Worm (Caenorhabditis elegans) whole organism, young adult: ENCODE results near the gene D2085.7.
A peak's percentile ranks its signal among the peaks of the same experiment; 100 is the strongest.

Experiments
- B0035.1 ChIP-seq: sonication (generic microtip); optimal IDR thresholded peaks from 2 replicates; lab custom pipeline; 2016; ENCODE audit warnings: missing genetic modification characterization, mild to moderate bottlenecking, missing compliant biosample characterization, missing genotype, missing genetic modification reagents
- B0261.1 ChIP-seq: sonication (generic microtip); optimal IDR thresholded peaks from 2 replicates; lab custom pipeline; 2016; ENCODE audit warnings: mild to moderate bottlenecking, missing genetic modification characterization, moderate library complexity, missing compliant biosample characterization
- B0336.3 ChIP-seq: fragments of 200-800 bp; sonication (Bioruptor generic); IDR thresholded peaks from 2 replicates; pipeline ENCODE4 v1.3.6; 2022; ENCODE audit warnings: missing genetic modification characterization, missing compliant biosample characterization
- F10E7.11 ChIP-seq: sonication (generic microtip); optimal IDR thresholded peaks from 2 replicates; lab custom pipeline; 2017; ENCODE audit warnings: mild to moderate bottlenecking, missing genetic modification characterization, moderate library complexity, missing compliant biosample characterization
- F23B12.7 ChIP-seq: sonication (generic microtip); optimal IDR thresholded peaks from 2 replicates; lab custom pipeline; 2017; ENCODE audit warnings: missing genetic modification characterization, mild to moderate bottlenecking, missing compliant biosample characterization, antibody characterized with exemption, moderate library complexity; ENCODE audit not compliant: insufficient read depth
- F33H1.4 ChIP-seq: fragments of 200-800 bp; sonication (Bioruptor generic); IDR thresholded peaks from 2 replicates; pipeline ENCODE4 v1.3.6; 2022; ENCODE audit warnings: missing genetic modification reagents, missing genetic modification characterization, missing compliant biosample characterization
- F49E8.2 ChIP-seq: sonication (generic microtip); optimal IDR thresholded peaks from 3 replicates; lab custom pipeline; 2017; ENCODE audit warnings: missing genetic modification characterization, mild to moderate bottlenecking, missing compliant biosample characterization, antibody characterized with exemption, moderate library complexity; ENCODE audit not compliant: insufficient read depth
- F57A8.1 ChIP-seq: fragments of 200-800 bp; sonication (Bioruptor generic); optimal IDR thresholded peaks from 2 replicates; lab custom pipeline; 2018; ENCODE audit warnings: mild to moderate bottlenecking, missing genetic modification characterization, moderate library complexity, missing compliant biosample characterization
- F57C9.4 ChIP-seq: sonication (generic microtip); optimal IDR thresholded peaks from 2 replicates; lab custom pipeline; 2017; ENCODE audit warnings: mild to moderate bottlenecking, missing genetic modification characterization, missing compliant biosample characterization
- Y79H2A.3 ChIP-seq: fragments of 200-800 bp; sonication (Bioruptor generic); conservative IDR thresholded peaks from 2 replicates; pipeline ENCODE4 v1.3.6; 2022; ENCODE audit warnings: missing genetic modification reagents, missing genetic modification characterization, missing compliant biosample characterization
- ama-1 ChIP-seq, 3 experiments: fragments of 150-350 bp in 1 of 3; sonication (generic microtip) in 2 of 3; optimal IDR thresholded peaks; 2 replicates each; lab custom pipeline; 2014 to 2018; ENCODE audit warnings: missing biosample characterization in 2 of 3, missing genetic modification characterization in 2 of 3, missing genetic modification reagents in 2 of 3
- atf-7 ChIP-seq: sonication (generic microtip); optimal IDR thresholded peaks from 2 replicates; lab custom pipeline; 2017; ENCODE audit warnings: mild to moderate bottlenecking, missing genetic modification characterization, missing compliant biosample characterization
- athp-1 ChIP-seq: sonication (generic microtip); optimal IDR thresholded peaks from 2 replicates; lab custom pipeline; 2017; ENCODE audit warnings: mild to moderate bottlenecking, missing genetic modification characterization, missing compliant biosample characterization
- attf-6 ChIP-seq: fragments of 200-800 bp; sonication (Bioruptor generic); IDR thresholded peaks from 2 replicates; pipeline ENCODE4 v1.3.6; 2022; ENCODE audit warnings: missing genetic modification reagents, missing genetic modification characterization, missing compliant biosample characterization
- ccch-3 ChIP-seq: fragments of 200-800 bp; sonication (Bioruptor generic); optimal IDR thresholded peaks from 2 replicates; lab custom pipeline; 2018; ENCODE audit warnings: mild to moderate bottlenecking, missing genetic modification characterization, missing compliant biosample characterization
- ceh-58 ChIP-seq: fragments of 200-800 bp; sonication (Bioruptor generic); IDR thresholded peaks from 2 replicates; pipeline ENCODE4 v1.3.6; 2022; ENCODE audit warnings: missing genetic modification characterization, missing compliant biosample characterization
- egl-18 ChIP-seq: fragments of 200-800 bp; sonication (Bioruptor generic); IDR thresholded peaks from 2 replicates; pipeline ENCODE4 v1.3.6; 2022; ENCODE audit warnings: missing genetic modification reagents, missing genetic modification characterization, missing compliant biosample characterization
- egrh-3 ChIP-seq: fragments of 200-800 bp; sonication (Bioruptor generic); IDR thresholded peaks from 2 replicates; pipeline ENCODE4 v1.3.6; 2022; ENCODE audit warnings: missing genetic modification reagents, missing genetic modification characterization, missing compliant biosample characterization
- ekl-4 ChIP-seq: fragments of 200-800 bp; sonication (Bioruptor generic); IDR thresholded peaks from 2 replicates; pipeline ENCODE4 v1.3.6; 2022; ENCODE audit warnings: missing genetic modification reagents, missing genetic modification characterization, missing compliant biosample characterization
- hlh-12 ChIP-seq: sonication (generic microtip); optimal IDR thresholded peaks from 2 replicates; lab custom pipeline; 2016; ENCODE audit warnings: missing genetic modification characterization, missing compliant biosample characterization
- hmg-1.2 ChIP-seq: fragments of 200-800 bp; sonication (Bioruptor generic); IDR thresholded peaks from 2 replicates; pipeline ENCODE4 v1.3.6; 2022; ENCODE audit warnings: missing genetic modification reagents, missing genetic modification characterization, missing compliant biosample characterization
- lag-1 ChIP-seq: fragments of 200-800 bp; sonication (Bioruptor generic); IDR thresholded peaks from 2 replicates; pipeline ENCODE4 v1.3.6; 2022; ENCODE audit warnings: missing genetic modification reagents, missing genetic modification characterization, missing compliant biosample characterization
- lin-54 ChIP-seq: fragments of 200-800 bp; sonication (Bioruptor generic); optimal IDR thresholded peaks from 2 replicates; lab custom pipeline; 2018; ENCODE audit warnings: mild to moderate bottlenecking, missing genetic modification characterization, missing compliant biosample characterization
- nhr-80 ChIP-seq: sonication (generic microtip); optimal IDR thresholded peaks from 2 replicates; lab custom pipeline; 2016; ENCODE audit warnings: missing genetic modification characterization, missing compliant biosample characterization
- rec-8 ChIP-seq, 2 experiments: sonication (generic microtip); optimal IDR thresholded peaks; 2 replicates each; lab custom pipeline; 2016; ENCODE audit warnings: mild to moderate bottlenecking in 2 of 2, missing genetic modification characterization in 2 of 2, missing genetic modification reagents in 2 of 2, missing genotype in 2 of 2, missing biosample characterization in 1 of 2, missing compliant biosample characterization in 1 of 2, moderate library complexity in 1 of 2
- repo-1 ChIP-seq: sonication (generic microtip); optimal IDR thresholded peaks from 2 replicates; lab custom pipeline; 2017; ENCODE audit warnings: mild to moderate bottlenecking, missing genetic modification characterization, missing compliant biosample characterization
- snpc-4 ChIP-seq, 5 experiments: fragments of 150-350 bp in 1 of 5; sonication (generic microtip) in 4 of 5; optimal IDR thresholded peaks; 2 replicates each; lab custom pipeline; 2014 to 2018; ENCODE audit warnings: missing genetic modification characterization in 5 of 5, missing biosample characterization in 3 of 5, antibody characterized with exemption in 2 of 5, mild to moderate bottlenecking in 2 of 5, missing compliant biosample characterization in 2 of 5, missing genotype in 2 of 5, moderate library complexity in 2 of 5, missing genetic modification reagents in 1 of 5
- tbx-9 ChIP-seq: sonication (generic microtip); optimal IDR thresholded peaks from 2 replicates; lab custom pipeline; 2016; ENCODE audit warnings: borderline replicate concordance, missing genetic modification characterization, inconsistent platforms, missing compliant biosample characterization
- tlf-1 ChIP-seq: fragments of 200-800 bp; sonication (Bioruptor generic); optimal IDR thresholded peaks from 2 replicates; lab custom pipeline; 2018; ENCODE audit warnings: mild to moderate bottlenecking, missing genetic modification characterization, missing compliant biosample characterization
- unc-130 ChIP-seq: sonication (generic microtip); optimal IDR thresholded peaks from 2 replicates; lab custom pipeline; 2016; ENCODE audit warnings: missing genetic modification reagents, missing genetic modification characterization, missing compliant biosample characterization
- ztf-25 ChIP-seq: fragments of 200-800 bp; sonication (Bioruptor generic); IDR thresholded peaks from 2 replicates; pipeline ENCODE4 v1.3.6; 2022; ENCODE audit warnings: missing genetic modification reagents, missing genetic modification characterization, missing compliant biosample characterization
- ztf-6 ChIP-seq: fragments of 200-800 bp; sonication (Bioruptor generic); IDR thresholded peaks from 2 replicates; pipeline ENCODE4 v1.3.6; 2022; ENCODE audit warnings: missing genetic modification reagents, missing genetic modification characterization, missing compliant biosample characterization

D2085.7 gene

DNA sequence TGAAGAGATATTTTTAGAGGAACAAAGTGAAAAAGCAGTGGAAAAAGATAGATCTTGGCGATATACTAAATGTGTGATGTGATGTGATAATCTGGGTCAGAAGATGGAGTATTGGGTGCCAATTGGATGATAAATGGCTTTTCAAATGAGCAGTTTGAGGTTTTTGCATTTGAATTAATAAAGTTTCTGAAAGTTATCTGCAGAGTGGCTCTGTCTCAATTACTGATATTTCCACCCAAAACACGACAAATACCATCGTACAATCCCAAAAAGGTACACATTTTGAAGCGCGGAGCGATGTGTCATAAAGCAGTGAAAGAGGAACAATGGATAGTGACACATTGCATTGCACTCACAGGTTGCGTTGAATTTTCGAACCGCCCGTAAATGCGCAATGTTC is 1.6 kb upstream of the D2085.7 start:
- TF ChIP-seq lag-1 (GFP tag; lab: Robert Waterston, UW) = no peak
- no peak for TF ChIP-seq ama-1 (optimal IDR thresholded peaks at IDR 0.05; lab: Kevin White, UChicago)
- no peak for TF ChIP-seq ama-1 (GFP tag; optimal IDR thresholded peaks at IDR 0.05; lab: Kevin White, UChicago)
- no peak for TF ChIP-seq hmg-1.2
- no peak for TF ChIP-seq ztf-25 (GFP tag; lab: Robert Waterston, UW)
- TF ChIP-seq B0336.3 (GFP tag; lab: Robert Waterston, UW) = no peak
- TF ChIP-seq B0261.1 (tag; lab: Kevin White, UChicago) = no peak
- no peak for TF ChIP-seq ekl-4
- no peak for TF ChIP-seq tbx-9 (tag; lab: Kevin White, UChicago)
- no peak for TF ChIP-seq F23B12.7
- no peak for TF ChIP-seq egrh-3 (GFP tag; lab: Robert Waterston, UW)
- no peak for TF ChIP-seq B0035.1 (tag; lab: Kevin White, UChicago)
- no peak for TF ChIP-seq snpc-4 (GFP tag; optimal IDR thresholded peaks at IDR 0.05; lab: Kevin White, UChicago)
- TF ChIP-seq snpc-4 (tag; optimal IDR thresholded peaks at IDR 0.05; lab: Kevin White, UChicago) = no peak
- no peak for TF ChIP-seq hlh-12
- no peak for TF ChIP-seq ztf-6 (GFP tag; lab: Robert Waterston, UW)
- no peak for TF ChIP-seq F10E7.11 (tag; lab: Kevin White, UChicago)
- TF ChIP-seq F57A8.1 (GFP tag; lab: Kevin White, UChicago) = no peak

DNA sequence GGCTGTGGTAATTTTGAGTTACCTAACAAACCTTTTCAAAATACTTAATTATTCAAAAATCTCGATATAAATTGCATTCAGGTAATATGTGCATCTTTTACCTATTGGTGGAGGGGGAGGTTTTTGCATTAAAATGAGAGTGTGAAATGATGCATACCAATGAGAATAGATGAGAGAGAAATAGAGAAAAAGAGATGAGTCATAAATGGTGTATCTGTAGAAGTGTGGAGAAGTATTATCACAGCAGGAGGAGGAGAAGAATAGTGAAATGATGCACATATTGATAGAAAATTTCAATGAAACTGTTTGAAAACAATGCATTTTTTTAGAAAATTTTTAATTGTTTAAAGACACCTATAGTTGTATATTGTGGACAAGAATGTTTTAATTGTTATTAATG is 678 bp upstream of the D2085.7 start:
- TF ChIP-seq nhr-80 (tag; lab: Kevin White, UChicago) (peak; percentile 13), F57C9.4 (tag; lab: Kevin White, UChicago) (no peak), F49E8.2 (tag; lab: Kevin White, UChicago) (no peak)

DNA sequence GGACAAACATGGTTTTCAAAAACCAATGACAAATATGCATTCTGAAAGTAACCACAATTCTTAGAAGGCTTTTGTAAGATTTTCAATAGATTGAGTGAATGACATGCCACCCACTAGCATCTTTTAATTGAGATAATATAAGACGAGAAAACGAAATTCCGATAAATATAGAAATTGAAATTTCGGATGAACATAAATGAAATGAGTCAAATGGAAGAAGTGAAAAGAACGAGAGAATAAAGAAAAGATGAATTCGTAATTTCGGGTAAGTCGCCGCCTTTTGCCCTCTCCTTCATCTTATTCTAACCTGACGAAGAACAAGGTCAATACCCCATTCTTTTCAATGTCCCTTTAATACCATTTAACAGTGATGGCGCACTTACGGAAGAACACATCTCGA is 1.2 kb downstream of the D2085.7 start:
- no peak for TF ChIP-seq ccch-3 (GFP tag; lab: Kevin White, UChicago)
- no peak for TF ChIP-seq repo-1 (tag; lab: Kevin White, UChicago)
- no peak for TF ChIP-seq rec-8 (tag; optimal IDR thresholded peaks at IDR 0.05; lab: Kevin White, UChicago)
- TF ChIP-seq lin-54 (GFP tag; lab: Kevin White, UChicago) = no peak
- no peak for TF ChIP-seq snpc-4 (GFP tag; optimal IDR thresholded peaks at IDR 0.05; lab: Kevin White, UChicago)
- no peak for TF ChIP-seq snpc-4 (tag; optimal IDR thresholded peaks at IDR 0.05; lab: Kevin White, UChicago)
- no peak for TF ChIP-seq hlh-12
- TF ChIP-seq F33H1.4 (GFP tag; lab: Robert Waterston, UW) = no peak
- no peak for TF ChIP-seq ekl-4
- no peak for TF ChIP-seq unc-130 (GFP tag; lab: Kevin White, UChicago)
- TF ChIP-seq attf-6 (GFP tag; lab: Robert Waterston, UW) = no peak
- no peak for TF ChIP-seq B0261.1 (tag; lab: Kevin White, UChicago)
- TF ChIP-seq athp-1 (tag; lab: Kevin White, UChicago) = no peak
- TF ChIP-seq atf-7 (tag; lab: Kevin White, UChicago) = no peak

DNA sequence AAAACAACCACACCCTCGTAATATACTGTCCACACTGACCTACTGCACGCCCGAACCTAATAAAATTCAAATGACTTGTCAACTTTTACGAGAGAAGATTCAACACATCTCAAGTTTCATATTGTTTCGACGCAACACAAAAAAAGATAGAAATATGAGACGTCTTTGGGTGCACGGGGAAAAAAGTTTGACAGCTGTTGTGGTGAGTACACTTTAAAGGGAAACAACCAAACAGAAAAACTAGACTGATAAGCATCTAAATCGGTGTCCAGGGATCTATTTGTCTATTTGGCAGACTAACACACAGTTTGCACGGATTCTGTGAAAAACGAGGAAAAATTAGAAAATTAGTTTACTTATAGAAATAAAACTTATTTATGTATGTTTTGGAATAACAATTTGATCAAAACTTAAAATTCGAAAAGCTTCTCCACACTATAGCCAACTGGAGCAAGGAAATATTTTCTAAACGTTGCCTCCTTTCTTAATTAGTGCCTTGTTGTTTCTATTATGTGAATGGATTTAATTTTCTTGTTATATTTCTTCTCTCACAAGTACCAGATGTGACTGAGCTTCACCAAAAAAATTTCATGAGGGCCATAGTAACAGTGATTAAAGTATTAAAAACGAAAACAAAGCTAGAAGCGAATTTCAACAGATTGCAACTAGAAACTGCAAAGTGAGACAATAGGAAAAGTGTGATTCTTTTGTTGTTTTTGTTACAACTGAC is 2.6 kb downstream of the D2085.7 start:
- TF ChIP-seq egl-18 (GFP tag; lab: Robert Waterston, UW) (no peak), Y79H2A.3 (GFP tag; lab: Robert Waterston, UW) (no peak), ceh-58 (GFP tag; lab: Robert Waterston, UW) (no peak), tlf-1 (GFP tag; lab: Kevin White, UChicago) (no peak)
